Worm (Caenorhabditis elegans): ENCODE results near the gene clc-11.

ce11 chrV:16129116-16129515, 10.3 kb downstream of the clc-11 start:
- TF ChIP-seq sea-1 (GFP tag; conservative IDR thresholded peaks at IDR 0.05) (no peak), ama-1 (optimal IDR thresholded peaks at IDR 0.05) (no peak), pes-1 (GFP tag; IDR thresholded peaks at IDR 0.05) (no peak), hmg-4 (GFP tag; optimal IDR thresholded peaks at IDR 0.05) (no peak), hmbx-1 (tag; optimal IDR thresholded peaks at IDR 0.05) (no peak), tbx-37 (GFP tag; conservative IDR thresholded peaks at IDR 0.05) (no peak), tbx-11 (GFP tag; IDR thresholded peaks at IDR 0.05) (no peak), F13C5.2 (tag; optimal IDR thresholded peaks at IDR 0.05) (no peak), ets-7 (tag; optimal IDR thresholded peaks at IDR 0.05) (no peak), hnd-1 (tag; optimal IDR thresholded peaks at IDR 0.05) (no peak), aly-1 (tag; optimal IDR thresholded peaks at IDR 0.05) (no peak)

All from whole organism, early embryonic.